Worm (Caenorhabditis elegans) whole organism, L3 larva: ENCODE results near the gene Y51A2B.6.

ENCODE experiments used
- fkh-10 ChIP-seq: sonication (generic microtip); optimal IDR thresholded peaks from 2 replicates; lab custom pipeline; 2017; ENCODE audit warnings: missing biosample characterization, missing genetic modification reagents, missing genetic modification characterization
- nhr-25 ChIP-seq: sonication (generic microtip); optimal IDR thresholded peaks from 2 replicates; lab custom pipeline; 2017; ENCODE audit warnings: missing biosample characterization, missing genetic modification characterization
- nhr-77 ChIP-seq: fragments of 150-350 bp; optimal IDR thresholded peaks from 2 replicates; lab custom pipeline; 2014; ENCODE audit warnings: missing biosample characterization, missing genetic modification characterization
- unc-39 ChIP-seq: sonication (generic microtip); optimal IDR thresholded peaks from 4 replicates; lab custom pipeline; 2017; ENCODE audit warnings: missing biosample characterization, missing genetic modification characterization
- unc-62 ChIP-seq: fragments of 150-350 bp; sonication (generic microtip); optimal IDR thresholded peaks from 4 replicates; lab custom pipeline; 2014; ENCODE audit warnings: missing biosample characterization, missing genetic modification reagents, missing genetic modification characterization
- ztf-11 ChIP-seq: fragments of 150-350 bp; optimal IDR thresholded peaks from 2 replicates; lab custom pipeline; 2014; ENCODE audit warnings: missing biosample characterization, missing genetic modification characterization

DNA sequence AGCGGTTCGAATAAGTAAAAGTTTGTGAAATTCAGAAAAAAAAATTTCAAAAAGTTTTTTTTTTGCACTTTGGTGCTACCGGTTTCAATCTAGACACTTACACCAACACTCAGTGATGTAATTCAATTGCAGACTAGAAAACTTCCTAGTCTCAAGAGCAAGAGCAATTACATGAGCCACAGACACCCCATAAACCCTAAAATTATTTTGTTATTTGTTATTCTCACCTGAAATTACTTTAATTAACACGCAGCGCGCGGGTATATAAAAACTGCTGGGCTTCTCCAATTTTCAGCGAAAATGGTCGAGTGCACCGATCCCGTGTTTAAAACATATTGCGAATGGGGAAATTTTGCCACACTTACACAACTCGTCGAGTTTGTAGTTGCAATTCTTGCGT is 32.2 kb upstream of the Y51A2B.6 start, which contains the start of gene srw-83:
- TF ChIP-seq nhr-25 (tag; lab: Kevin White, UChicago) = no peak
- no peak for TF ChIP-seq fkh-10 (GFP tag; lab: Kevin White, UChicago)
- no peak for TF ChIP-seq unc-62 (GFP tag; lab: Kevin White, UChicago)
- no peak for TF ChIP-seq ztf-11 (tag; lab: Kevin White, UChicago)
- no peak for TF ChIP-seq nhr-77
- no peak for TF ChIP-seq unc-39 (tag; lab: Kevin White, UChicago)
